Worm (Caenorhabditis elegans): ENCODE data around the gene M88.3.

Gene M88.3

ce11 chrIII:4548739-4549138, 3.9 kb upstream of the M88.3 start, which contains the start of gene M88.4:
TSS of gene M88.4 (plus strand) at chrIII:4549039.
- TF ChIP-seq hmg-1.1 (GFP tag; IDR thresholded peaks at IDR 0.05) (no peak), ctbp-1 (GFP tag; IDR thresholded peaks at IDR 0.05) (no peak), set-16 (GFP tag; IDR thresholded peaks at IDR 0.05) (no peak), F49E8.2 (tag; optimal IDR thresholded peaks at IDR 0.05; ENCODE audit: borderline replicate concordance) (no peak), unc-62 (GFP tag; optimal IDR thresholded peaks at IDR 0.05 in 1 of 2) (peak in 1 of 2 experiments; percentile 2), unc-62 (tag; optimal IDR thresholded peaks at IDR 0.05) (no peak)

- TF ChIP-seq spr-3 (GFP tag; optimal IDR thresholded peaks at IDR 0.05) (no peak), mes-2 (tag; optimal IDR thresholded peaks at IDR 0.05; ENCODE audit: poor library complexity, severe bottlenecking) (peak; percentile 54), lsy-2 (tag; optimal IDR thresholded peaks at IDR 0.05) (peak in 1 of 2 experiments; percentile 46), mep-1 (tag; optimal IDR thresholded peaks at IDR 0.05) (peak; percentile 20), dpl-1 (GFP tag; optimal IDR thresholded peaks at IDR 0.05) (peak; percentile 25), zip-2 (tag; optimal IDR thresholded peaks at IDR 0.05) (no peak), zfp-2 (tag; optimal IDR thresholded peaks at IDR 0.05) (no peak), Y48G9A.11 (GFP tag; IDR thresholded peaks at IDR 0.05) (no peak), madf-5 (GFP tag; IDR thresholded peaks at IDR 0.05) (no peak), D1046.2 (GFP tag; IDR thresholded peaks at IDR 0.05) (no peak)
These were observed 2.4 kb downstream of the M88.3 start, which contains the start of the genes mrps-34 and cisd-3.1 for ce11 chrIII:4542362-4542931. TSS of gene mrps-34 (minus strand) at chrIII:4542452. TSS of gene cisd-3.1 (plus strand) at chrIII:4542881.

ce11 chrIII:4540604-4541003, 4.3 kb downstream of the M88.3 start, which contains the start of gene ugt-62:
TSS of gene ugt-62 (minus strand) at chrIII:4540623.
- no peak for TF ChIP-seq nhr-11 (tag; optimal IDR thresholded peaks at IDR 0.05)
- peak; percentile 57 for TF ChIP-seq nhr-48 (tag; optimal IDR thresholded peaks at IDR 0.05)
- no peak for TF ChIP-seq tra-1 (GFP tag; IDR thresholded peaks at IDR 0.05)
- TF ChIP-seq hlh-11 (tag; optimal IDR thresholded peaks at IDR 0.05) = peak; percentile 76
- peak; percentile 26 for TF ChIP-seq nhr-102 (tag; optimal IDR thresholded peaks at IDR 0.05)
- no peak for TF ChIP-seq mdl-1 (tag; optimal IDR thresholded peaks at IDR 0.05)
- peak; percentile 99 for TF ChIP-seq pqm-1 (tag; optimal IDR thresholded peaks at IDR 0.05)
- no peak for TF ChIP-seq R02D3.7 (tag; optimal IDR thresholded peaks at IDR 0.05)
- peak; percentile 80 for TF ChIP-seq nhr-77 (tag; optimal IDR thresholded peaks at IDR 0.05)
- TF ChIP-seq T20F7.1 (GFP tag; optimal IDR thresholded peaks at IDR 0.05) = peak; percentile 53
- no peak for TF ChIP-seq nhr-10 (tag; optimal IDR thresholded peaks at IDR 0.05)
- peak; percentile 82 for TF ChIP-seq dve-1 (tag; optimal IDR thresholded peaks at IDR 0.05; ENCODE audit: insufficient read depth)
- TF ChIP-seq mes-2 (tag; optimal IDR thresholded peaks at IDR 0.05; ENCODE audit: poor library complexity, severe bottlenecking) = peak; percentile 9
- TF ChIP-seq daf-16 (GFP tag; optimal IDR thresholded peaks at IDR 0.05) = no peak
- peak; percentile 86 for TF ChIP-seq daf-16 (tag; optimal IDR thresholded peaks at IDR 0.05)
- peak; percentile 71 for TF ChIP-seq php-3 (GFP tag; IDR thresholded peaks at IDR 0.05)
- no peak for TF ChIP-seq F49E8.2 (tag; optimal IDR thresholded peaks at IDR 0.05; ENCODE audit: borderline replicate concordance)
- peak; percentile 84 for TF ChIP-seq dmd-6 (GFP tag; IDR thresholded peaks at IDR 0.05)
- TF ChIP-seq nhr-28 (tag; optimal IDR thresholded peaks at IDR 0.05) = peak; percentile 89
- no peak for TF ChIP-seq daf-12 (tag; optimal IDR thresholded peaks at IDR 0.05)

ce11 chrIII:4530968-4531367, 13.9 kb downstream of the M88.3 start:
- TF ChIP-seq unc-62 (GFP tag; optimal IDR thresholded peaks at IDR 0.05 in 1 of 2) = peak in 1 of 2 experiments; percentile 90
- no peak for TF ChIP-seq unc-62 (tag; optimal IDR thresholded peaks at IDR 0.05)
- no peak for TF ChIP-seq lin-13 (GFP tag; optimal IDR thresholded peaks at IDR 0.05)
- no peak for TF ChIP-seq ceh-44 (GFP tag; IDR thresholded peaks at IDR 0.05)
